Worm (Caenorhabditis elegans): Measurements from ENCODE around the gene rpl-15.

DNA sequence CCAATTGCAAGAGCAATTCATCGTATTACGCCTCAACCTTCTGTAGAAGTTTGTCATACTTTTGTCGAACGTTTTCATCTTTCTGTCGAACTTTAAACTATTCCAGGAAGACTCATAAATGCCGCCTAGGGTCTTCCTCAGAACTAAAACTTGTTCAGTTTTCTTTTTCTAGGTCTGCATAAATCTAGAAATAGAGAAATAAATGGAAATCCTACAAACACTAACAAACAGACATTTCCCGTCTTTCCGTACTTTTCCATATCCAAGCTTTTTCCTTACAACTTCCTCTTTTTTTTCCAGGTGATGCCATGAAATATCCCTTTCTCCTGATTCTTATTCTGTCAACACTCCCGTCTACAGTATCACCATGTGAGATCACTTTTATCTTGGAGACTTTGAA lies 29.8 kb upstream of the rpl-15 start, which contains the start of gene cutl-28:
- TF ChIP-seq sem-2 (GFP tag; optimal IDR thresholded peaks at IDR 0.05), result no peak
- no peak for TF ChIP-seq nhr-12 (tag; optimal IDR thresholded peaks at IDR 0.05)
- no peak for TF ChIP-seq cnd-1 (tag; optimal IDR thresholded peaks at IDR 0.05)
- TF ChIP-seq ces-1 (GFP tag; optimal IDR thresholded peaks at IDR 0.05), result no peak
- no peak for TF ChIP-seq M03D4.4 (tag; optimal IDR thresholded peaks at IDR 0.05)
- TF ChIP-seq snpc-4 (tag; optimal IDR thresholded peaks at IDR 0.05), result no peak
- TF ChIP-seq lin-13 (tag; optimal IDR thresholded peaks at IDR 0.05), result no peak
- no peak for TF ChIP-seq ztf-11 (tag; optimal IDR thresholded peaks at IDR 0.05)
- no peak for TF ChIP-seq mls-2 (tag; optimal IDR thresholded peaks at IDR 0.05)

Measured in whole organism, mixed stage, embryonic.